Worm (Caenorhabditis elegans) whole organism, L4 larva: ENCODE measurements around the gene srz-101.

Experiments
- F10B5.3 ChIP-seq: sonication (generic microtip); optimal IDR thresholded peaks from 2 replicates; lab custom pipeline; 2016; ENCODE audit warnings: mild to moderate bottlenecking, missing genetic modification characterization, missing compliant biosample characterization
- ZK546.5 ChIP-seq, 2 experiments: sonication (generic microtip); optimal IDR thresholded peaks; 2 replicates each; lab custom pipeline; 2017; ENCODE audit warnings: missing biosample characterization in 2 of 2, missing genetic modification characterization in 2 of 2
- ama-1 ChIP-seq: fragments of 150-350 bp; optimal IDR thresholded peaks from 2 replicates; lab custom pipeline; 2014; ENCODE audit warnings: inconsistent platforms, mixed read lengths
- nhr-25 ChIP-seq: sonication (generic microtip); optimal IDR thresholded peaks from 2 replicates; lab custom pipeline; 2017; ENCODE audit warnings: missing genetic modification characterization, mild to moderate bottlenecking, missing compliant biosample characterization, antibody characterized with exemption, moderate library complexity, borderline replicate concordance; ENCODE audit not compliant: insufficient read depth
- pha-4 ChIP-seq, 2 experiments: fragments of 150-350 bp in 1 of 2; fragments of 200-800 bp in 1 of 2; sonication (Bioruptor generic) in 1 of 2; IDR thresholded peaks in 1 of 2; optimal IDR thresholded peaks in 1 of 2; 2 replicates each; pipeline versions ENCODE4 v1.3.6 to Lab custom; 2014 to 2022; ENCODE audit warnings: missing genetic modification characterization in 2 of 2, missing genetic modification reagents in 2 of 2, missing biosample characterization in 1 of 2, missing compliant biosample characterization in 1 of 2
- zag-1 ChIP-seq: fragments of 150-350 bp; optimal IDR thresholded peaks from 2 replicates; lab custom pipeline; 2014; ENCODE audit warnings: missing biosample characterization, missing genetic modification characterization

ce11 chrV:16668473-16668872 is 26.2 kb upstream of the srz-101 start, which contains the start of gene F14F8.9:
- no peak for TF ChIP-seq ama-1 (lab: Kevin White, UChicago)
- no peak for TF ChIP-seq zag-1 (tag; lab: Kevin White, UChicago)
- no peak for TF ChIP-seq F10B5.3 (tag; lab: Kevin White, UChicago)
- no peak for TF ChIP-seq nhr-25
- TF ChIP-seq pha-4 (GFP tag; IDR thresholded peaks at IDR 0.05; lab: Robert Waterston, UW), result no peak
- TF ChIP-seq pha-4 (tag; optimal IDR thresholded peaks at IDR 0.05; lab: Kevin White, UChicago), result no peak
- no peak for TF ChIP-seq ZK546.5 (tag; optimal IDR thresholded peaks at IDR 0.05; lab: Kevin White, UChicago)
